Fruit fly (Drosophila melanogaster) whole organism, prepupa: ENCODE data around the gene kek2.
A peak's percentile ranks its signal among the peaks of the same experiment; 100 is the strongest.

Experiments used
- CG10631 ChIP-seq: fragments of 200-800 bp; sonication (Bioruptor generic); optimal IDR thresholded peaks from 2 replicates; lab custom pipeline; 2016; ENCODE audit warnings: missing biosample characterization, missing genetic modification characterization
- CG10669 ChIP-seq: fragments of 200-800 bp; sonication (Bioruptor generic); optimal IDR thresholded peaks from 3 replicates; lab custom pipeline; 2018; ENCODE audit warnings: missing biosample characterization, mild to moderate bottlenecking, missing genetic modification characterization, moderate library complexity
- CG11294 ChIP-seq: fragments of 200-800 bp; sonication (Bioruptor generic); IDR thresholded peaks from 2 replicates; pipeline ENCODE4 v1.3.6; 2022; ENCODE audit warnings: missing biosample characterization, missing genetic modification characterization
- CG11762 ChIP-seq: fragments of 200-800 bp; sonication (Bioruptor generic); optimal IDR thresholded peaks from 3 replicates; lab custom pipeline; 2016; ENCODE audit warnings: missing biosample characterization, missing genetic modification characterization; ENCODE audit not compliant: insufficient read depth
- CG11902 ChIP-seq: fragments of 200-800 bp; sonication (Bioruptor generic); optimal IDR thresholded peaks from 3 replicates; lab custom pipeline; 2016; ENCODE audit warnings: missing biosample characterization, missing genetic modification characterization
- CG15336 ChIP-seq: fragments of 200-800 bp; sonication (Bioruptor generic); IDR thresholded peaks from 2 replicates; pipeline ENCODE4 v1.3.6; 2022; ENCODE audit warnings: missing biosample characterization, missing genetic modification characterization
- CG16779 ChIP-seq: fragments of 200-800 bp; sonication (Bioruptor generic); optimal IDR thresholded peaks from 3 replicates; lab custom pipeline; 2017; ENCODE audit warnings: missing biosample characterization, mild to moderate bottlenecking, missing genetic modification characterization
- CG32006 ChIP-seq: fragments of 200-800 bp; sonication (Bioruptor generic); optimal IDR thresholded peaks from 3 replicates; lab custom pipeline; 2017; ENCODE audit warnings: missing biosample characterization, mild to moderate bottlenecking, missing genetic modification characterization
- CG3919 ChIP-seq: fragments of 200-800 bp; sonication (Bioruptor generic); optimal IDR thresholded peaks from 3 replicates; lab custom pipeline; 2016; ENCODE audit warnings: missing biosample characterization, missing genetic modification characterization
- CG4318 ChIP-seq: fragments of 200-800 bp; sonication (Bioruptor generic); optimal IDR thresholded peaks from 3 replicates; lab custom pipeline; 2017; ENCODE audit warnings: missing biosample characterization, mild to moderate bottlenecking, missing genetic modification characterization
- CG6854 ChIP-seq: fragments of 200-800 bp; sonication (Bioruptor generic); optimal IDR thresholded peaks from 2 replicates; lab custom pipeline; 2017; ENCODE audit warnings: missing biosample characterization, mild to moderate bottlenecking, missing genetic modification characterization
- CG8632 ChIP-seq: fragments of 200-800 bp; sonication (Bioruptor generic); optimal IDR thresholded peaks from 3 replicates; lab custom pipeline; 2016; ENCODE audit warnings: missing biosample characterization, missing genetic modification characterization
- Eip78C ChIP-seq: fragments of 200-800 bp; sonication (Bioruptor generic); peaks from one replicate; lab custom pipeline; 2016; ENCODE audit warnings: missing biosample characterization, missing genetic modification characterization
- Eip93F ChIP-seq: fragments of 200-800 bp; sonication (Bioruptor generic); optimal IDR thresholded peaks from 2 replicates; lab custom pipeline; 2016; ENCODE audit warnings: missing biosample characterization, mild to moderate bottlenecking, missing genetic modification characterization
- Ets21C ChIP-seq: fragments of 200-800 bp; sonication (Bioruptor generic); optimal IDR thresholded peaks from 3 replicates; lab custom pipeline; 2016; ENCODE audit warnings: missing biosample characterization, missing genetic modification characterization
- Ets96B ChIP-seq: fragments of 200-800 bp; optimal IDR thresholded peaks from 2 replicates; lab custom pipeline; 2019; ENCODE audit warnings: missing biosample characterization, mild to moderate bottlenecking, missing genetic modification characterization, moderate library complexity
- Hr38 ChIP-seq: sonication (Bioruptor generic); optimal IDR thresholded peaks from 2 replicates; lab custom pipeline; 2016; ENCODE audit warnings: missing biosample characterization, missing genetic modification characterization
- Hr39 ChIP-seq: fragments of 200-800 bp; sonication (Bioruptor generic); optimal IDR thresholded peaks from 2 replicates; lab custom pipeline; 2016; ENCODE audit warnings: missing biosample characterization, missing genetic modification characterization
- Lpt ChIP-seq: fragments of 200-800 bp; sonication (Bioruptor generic); optimal IDR thresholded peaks from 3 replicates; lab custom pipeline; 2016; ENCODE audit warnings: missing biosample characterization, missing genetic modification characterization
- Met ChIP-seq: fragments of 200-800 bp; sonication (Bioruptor generic); optimal IDR thresholded peaks from 3 replicates; lab custom pipeline; 2016; ENCODE audit warnings: missing biosample characterization, missing genetic modification characterization
- Sox15 ChIP-seq: fragments of 200-800 bp; sonication (Bioruptor generic); optimal IDR thresholded peaks from 3 replicates; lab custom pipeline; 2016; ENCODE audit warnings: missing biosample characterization, missing genetic modification characterization
- achi ChIP-seq: fragments of 200-800 bp; sonication (Bioruptor generic); optimal IDR thresholded peaks from 3 replicates; lab custom pipeline; 2016; ENCODE audit warnings: missing biosample characterization, missing genetic modification characterization
- dsx ChIP-seq: fragments of 200-800 bp; optimal IDR thresholded peaks from 3 replicates; lab custom pipeline; 2019; ENCODE audit warnings: missing biosample characterization, mild to moderate bottlenecking, missing genetic modification characterization, moderate library complexity; ENCODE audit not compliant: poor library complexity, severe bottlenecking
- eg ChIP-seq: fragments of 200-800 bp; sonication (Bioruptor generic); IDR thresholded peaks from 3 replicates; pipeline ENCODE4 v1.3.6; 2022; ENCODE audit warnings: missing biosample characterization, missing genetic modification characterization
- esn ChIP-seq: fragments of 200-800 bp; sonication (Bioruptor generic); optimal IDR thresholded peaks from 2 replicates; lab custom pipeline; 2016; ENCODE audit warnings: missing biosample characterization, mild to moderate bottlenecking, missing genetic modification characterization, moderate library complexity
- fkh ChIP-seq: fragments of 200-800 bp; sonication (Bioruptor generic); optimal IDR thresholded peaks from 3 replicates; lab custom pipeline; 2017; ENCODE audit warnings: missing biosample characterization, mild to moderate bottlenecking, missing genetic modification characterization, moderate library complexity
- lz ChIP-seq: fragments of 200-800 bp; sonication (Bioruptor generic); optimal IDR thresholded peaks from 3 replicates; lab custom pipeline; 2016; ENCODE audit warnings: missing biosample characterization, missing genetic modification characterization
- net ChIP-seq: fragments of 200-800 bp; sonication (Bioruptor generic); optimal IDR thresholded peaks from 3 replicates; lab custom pipeline; 2016; ENCODE audit warnings: missing biosample characterization, missing genetic modification characterization
- pdm3 ChIP-seq: fragments of 200-800 bp; sonication (Bioruptor generic); optimal IDR thresholded peaks from 3 replicates; lab custom pipeline; 2016; ENCODE audit warnings: missing biosample characterization, missing genetic modification characterization
- spab ChIP-seq: fragments of 200-800 bp; sonication (Bioruptor generic); optimal IDR thresholded peaks from 2 replicates; lab custom pipeline; 2017; ENCODE audit warnings: missing biosample characterization, mild to moderate bottlenecking, missing genetic modification characterization, missing genetic modification reagents
- ss ChIP-seq, 2 experiments: fragments of 200-800 bp; sonication (Bioruptor generic); optimal IDR thresholded peaks; 2 replicates in 1 of 2; 3 replicates in 1 of 2; lab custom pipeline; 2017 to 2018; ENCODE audit warnings: mild to moderate bottlenecking in 2 of 2, missing biosample characterization in 2 of 2, missing genetic modification characterization in 2 of 2, moderate library complexity in 1 of 2
- svp ChIP-seq: fragments of 200-800 bp; sonication (Bioruptor generic); peaks from one replicate; lab custom pipeline; 2016; ENCODE audit warnings: missing biosample characterization, missing genetic modification characterization
- topi ChIP-seq: fragments of 200-800 bp; sonication (Bioruptor generic); optimal IDR thresholded peaks from 3 replicates; lab custom pipeline; 2016; ENCODE audit warnings: missing biosample characterization, missing genetic modification characterization

kek2 gene

dm6 chr2L:11624190-11624589 lies 42.5 kb downstream of the kek2 start:
- TF ChIP-seq CG10669 (GFP tag; lab: Kevin White, UChicago) (no peak), CG11902 (GFP tag; lab: Kevin White, UChicago) (no peak), Ets21C (GFP tag; lab: Kevin White, UChicago) (no peak), lz (GFP tag; lab: Kevin White, UChicago) (no peak), ss (GFP tag; optimal IDR thresholded peaks at IDR 0.05; lab: Kevin White, UChicago) (no peak), CG11762 (GFP tag; lab: Kevin White, UChicago) (no peak), spab (GFP tag; lab: Kevin White, UChicago) (no peak), CG4318 (GFP tag; lab: Kevin White, UChicago) (no peak), Hr38 (GFP tag; lab: Kevin White, UChicago) (no peak), Eip93F (GFP tag; lab: Kevin White, UChicago) (no peak), eg (GFP tag; lab: Robert Waterston, UW) (no peak), CG32006 (GFP tag; lab: Kevin White, UChicago) (no peak), Lpt (no peak), CG11294 (GFP tag; lab: Robert Waterston, UW) (no peak), CG6854 (GFP tag; lab: Kevin White, UChicago) (no peak)
- TF ChIP-seq, all 60 proteins: peak for 0

- peak; percentile 11 for TF ChIP-seq CG32006 (GFP tag; lab: Kevin White, UChicago)
- TF ChIP-seq Eip78C (GFP tag; lab: Kevin White, UChicago) = peak; percentile 62
- TF ChIP-seq CG4318 (GFP tag; lab: Kevin White, UChicago) = no peak
Measured at dm6 chr2L:11628292-11628691, 46.6 kb downstream of the kek2 start.

- no peak for TF ChIP-seq achi (GFP tag; lab: Kevin White, UChicago)
- no peak for TF ChIP-seq CG11294 (GFP tag; lab: Robert Waterston, UW)
- TF ChIP-seq Met (GFP tag; lab: Kevin White, UChicago) = no peak
- TF ChIP-seq esn = no peak
- no peak for TF ChIP-seq ss (GFP tag; optimal IDR thresholded peaks at IDR 0.05; lab: Kevin White, UChicago)
Measured at dm6 chr2L:11648739-11649138, 67.0 kb downstream of the kek2 start, which contains the start of gene CG6614. CG6614 (minus strand) TSS chr2L:11648839.

dm6 chr2L:11651910-11652498 lies 70.3 kb downstream of the kek2 start, which contains the start of the genes CG12307 and CG4983:
CG12307 (minus strand) TSS chr2L:11652010.
CG4983 (plus strand) TSS chr2L:11652448.
- no peak for TF ChIP-seq net (GFP tag; lab: Kevin White, UChicago)
- no peak for TF ChIP-seq pdm3
- no peak for TF ChIP-seq esn
- no peak for TF ChIP-seq CG3919 (GFP tag; lab: Kevin White, UChicago)
- no peak for TF ChIP-seq CG16779 (tag; lab: Kevin White, UChicago)
- TF ChIP-seq CG4318 (GFP tag; lab: Kevin White, UChicago) = no peak
- no peak for TF ChIP-seq Sox15 (GFP tag; lab: Kevin White, UChicago)
- no peak for TF ChIP-seq Hr38 (GFP tag; lab: Kevin White, UChicago)
- TF ChIP-seq Ets96B (tag; lab: Kevin White, UChicago) = no peak
- no peak for TF ChIP-seq topi (GFP tag; lab: Kevin White, UChicago)
- no peak for TF ChIP-seq Hr39 (GFP tag; lab: Kevin White, UChicago)
- TF ChIP-seq CG8632 (GFP tag; lab: Kevin White, UChicago) = no peak
- no peak for TF ChIP-seq fkh (GFP tag; lab: Kevin White, UChicago)
- TF ChIP-seq, all 60 proteins: peak for 0

dm6 chr2L:11657110-11657509 lies 75.4 kb downstream of the kek2 start, which contains the start of gene CG43167:
CG43167 (plus strand) TSS chr2L:11657410.
- TF ChIP-seq CG10631 (GFP tag; lab: Kevin White, UChicago) (no peak), CG4318 (GFP tag; lab: Kevin White, UChicago) (no peak), CG15336 (GFP tag; lab: Robert Waterston, UW) (no peak), dsx (GFP tag; lab: Kevin White, UChicago) (no peak), svp (GFP tag; lab: Kevin White, UChicago) (no peak), ss (GFP tag; optimal IDR thresholded peaks at IDR 0.05; lab: Kevin White, UChicago) (no peak)
